Fruit fly (Drosophila melanogaster): Measurements from ENCODE around the gene cact.
A peak's percentile ranks its signal among the peaks of the same experiment; 100 is the strongest.

The cact gene

dm6 chr2L:16307026-16307703 is 18.8 kb downstream of the cact start, which contains the start of the genes CG5861 and Syx5 (continued):
- TF ChIP-seq CG5953 (GFP tag; IDR thresholded peaks at IDR 0.05) = no peak
- peak; percentile 17 for TF ChIP-seq D19B (GFP tag; optimal IDR thresholded peaks at IDR 0.05)
- peak; percentile 74; the same call in 1 of the 2 replicates for TF ChIP-seq CG32772 (GFP tag; IDR thresholded peaks at IDR 0.05)
- 0 out of 2 replicates have a peak, but pooled peaks have one; percentile 25 for TF ChIP-seq CG4404 (GFP tag; IDR thresholded peaks at IDR 0.05)
- peak; percentile 95 for TF ChIP-seq sna (GFP tag; IDR thresholded peaks at IDR 0.05; ENCODE audit: partially characterized antibody)
- peak; percentile 17 for TF ChIP-seq gsb-n (tag; optimal IDR thresholded peaks at IDR 0.05)
- no peak for TF ChIP-seq CG5245 (GFP tag; optimal IDR thresholded peaks at IDR 0.05)
- TF ChIP-seq Fer3 (tag; optimal IDR thresholded peaks at IDR 0.05) = peak; percentile 60
- peak in 1 of 2 experiments; percentile 75 for TF ChIP-seq crp (GFP tag; optimal IDR thresholded peaks at IDR 0.05)
- TF ChIP-seq CG30020 (tag; optimal IDR thresholded peaks at IDR 0.05) = peak; percentile 77
- TF ChIP-seq h (optimal IDR thresholded peaks at IDR 0.05) = no peak
- TF ChIP-seq CG11695 (GFP tag; IDR thresholded peaks at IDR 0.05) = peak; percentile 21; the same call in 1 of the 3 replicates
- 0 out of 3 replicates have a peak, but pooled peaks have one; percentile 22 for TF ChIP-seq ken (GFP tag; IDR thresholded peaks at IDR 0.05)
- TF ChIP-seq hbn (GFP tag; IDR thresholded peaks at IDR 0.05; ENCODE audit: partially characterized antibody) = peak; percentile 91
- peak; percentile 23 for TF ChIP-seq kay (GFP tag; optimal IDR thresholded peaks at IDR 0.05)
- TF ChIP-seq prd (optimal IDR thresholded peaks at IDR 0.05) = no peak
- TF ChIP-seq prd (GFP tag; IDR thresholded peaks at IDR 0.05) = peak; percentile 67
- peak; percentile 88 for TF ChIP-seq sqz (GFP tag; optimal IDR thresholded peaks at IDR 0.05)
- no peak for TF ChIP-seq CG12071 (GFP tag; optimal IDR thresholded peaks at IDR 0.05)
- TF ChIP-seq CG14710 (tag; optimal IDR thresholded peaks at IDR 0.05) = peak; percentile 78
- peak; percentile 77 for TF ChIP-seq CG6791 (GFP tag; IDR thresholded peaks at IDR 0.05; ENCODE audit: partially characterized antibody)
- peak; percentile 60; the same call in 2 of the 4 replicates for TF ChIP-seq Gug (GFP tag; IDR thresholded peaks at IDR 0.05)
- peak; percentile 16; the same call in 1 of the 2 replicates for TF ChIP-seq CG14014 (GFP tag; IDR thresholded peaks at IDR 0.05)
- TF ChIP-seq CG30403 (GFP tag; optimal IDR thresholded peaks at IDR 0.05) = peak; percentile 67
- TF ChIP-seq Rfx (GFP tag; IDR thresholded peaks at IDR 0.05) = peak; percentile 69; the same call in 1 of the 2 replicates
- peak; percentile 0 for TF ChIP-seq Sin3A (optimal IDR thresholded peaks at IDR 0.05)
- peak; percentile 20 for TF ChIP-seq fd3F (GFP tag; optimal IDR thresholded peaks at IDR 0.05)
- TF ChIP-seq Oli (tag; optimal IDR thresholded peaks at IDR 0.05) = no peak
- TF ChIP-seq CG11723 (GFP tag; optimal IDR thresholded peaks at IDR 0.05) = peak; percentile 25
- TF ChIP-seq CG7987 (GFP tag; optimal IDR thresholded peaks at IDR 0.05) = peak; percentile 17
- no peak for TF ChIP-seq bigmax (GFP tag; optimal IDR thresholded peaks at IDR 0.05)
- TF ChIP-seq CG17361 (GFP tag; IDR thresholded peaks at IDR 0.05) = peak; percentile 57; the same call in 2 of the 3 replicates
- TF ChIP-seq CG17829 (tag; optimal IDR thresholded peaks at IDR 0.05) = peak; percentile 80
- TF ChIP-seq Rx (GFP tag; IDR thresholded peaks at IDR 0.05) = no peak
- no peak for TF ChIP-seq Optix (GFP tag; IDR thresholded peaks at IDR 0.05)
- TF ChIP-seq sr (GFP tag; IDR thresholded peaks at IDR 0.05) = no peak
- TF ChIP-seq dysf (GFP tag; IDR thresholded peaks at IDR 0.05) = 0 out of 3 replicates have a peak, but pooled peaks have one; percentile 24
- peak; percentile 95 for TF ChIP-seq Scr (GFP tag; IDR thresholded peaks at IDR 0.05; ENCODE audit: partially characterized antibody)
- TF ChIP-seq Chrac-16 (GFP tag; optimal IDR thresholded peaks at IDR 0.05) = peak; percentile 32
- peak; percentile 79 for TF ChIP-seq CG2712 (tag; optimal IDR thresholded peaks at IDR 0.05)
- TF ChIP-seq CG4820 (GFP tag; optimal IDR thresholded peaks at IDR 0.05) = peak; percentile 17
- no peak for TF ChIP-seq zf30C (GFP tag; optimal IDR thresholded peaks at IDR 0.05)
- TF ChIP-seq insv (GFP tag; optimal IDR thresholded peaks at IDR 0.05) = peak in 1 of 2 experiments; percentile 43
- TF ChIP-seq CG2678 (tag; optimal IDR thresholded peaks at IDR 0.05) = peak; percentile 74
- no peak for TF ChIP-seq CG17186 (GFP tag; optimal IDR thresholded peaks at IDR 0.05)
- peak; percentile 17; the same call in 1 of the 3 replicates for TF ChIP-seq CG14050 (GFP tag; IDR thresholded peaks at IDR 0.05)
- TF ChIP-seq usp (GFP tag; optimal IDR thresholded peaks at IDR 0.05) = no peak
- TF ChIP-seq Hsf (GFP tag; optimal IDR thresholded peaks at IDR 0.05) = peak; percentile 30
- peak; percentile 17 for TF ChIP-seq CG6765 (GFP tag; optimal IDR thresholded peaks at IDR 0.05)
- peak; percentile 51 for TF ChIP-seq caup (GFP tag; optimal IDR thresholded peaks at IDR 0.05; ENCODE audit: severe bottlenecking)

Measured in whole organism, embryonic.